Worm (Caenorhabditis elegans) whole organism, L2 larva: ENCODE data around the gene bath-5.

Experiments used
- aly-2 ChIP-seq: fragments of 150-350 bp; optimal IDR thresholded peaks from 2 replicates; lab custom pipeline; 2014; ENCODE audit warnings: missing biosample characterization, missing genetic modification characterization
- ama-1 ChIP-seq: fragments of 150-350 bp; optimal IDR thresholded peaks from 2 replicates; lab custom pipeline; 2018; ENCODE audit warnings: inconsistent platforms
- egl-27 ChIP-seq: sonication (generic microtip); optimal IDR thresholded peaks from 3 replicates; lab custom pipeline; 2017; ENCODE audit warnings: missing biosample characterization, missing genetic modification reagents, missing genetic modification characterization
- lin-39 ChIP-seq: fragments of 150-350 bp; optimal IDR thresholded peaks from 2 replicates; lab custom pipeline; 2014; ENCODE audit warnings: missing biosample characterization, missing genetic modification reagents, missing genetic modification characterization
- lsy-2 ChIP-seq, 2 experiments: fragments of 150-350 bp in 1 of 2; sonication (generic microtip) in 1 of 2; optimal IDR thresholded peaks; 2 replicates each; lab custom pipeline; 2014 to 2017; ENCODE audit warnings: missing biosample characterization in 2 of 2, missing genetic modification characterization in 2 of 2
- mbf-1 ChIP-seq: sonication (generic microtip); optimal IDR thresholded peaks from 2 replicates; lab custom pipeline; 2017; ENCODE audit warnings: missing biosample characterization, missing genetic modification characterization
- mdl-1 ChIP-seq, 2 experiments: fragments of 150-350 bp in 1 of 2; sonication (generic microtip) in 1 of 2; optimal IDR thresholded peaks; 2 replicates each; lab custom pipeline; 2017; ENCODE audit warnings: missing biosample characterization in 2 of 2, missing genetic modification characterization in 2 of 2
- nhr-77 ChIP-seq: fragments of 150-350 bp; optimal IDR thresholded peaks from 2 replicates; lab custom pipeline; 2014; ENCODE audit warnings: missing biosample characterization, missing genetic modification characterization
- snpc-4 ChIP-seq: fragments of 150-350 bp; optimal IDR thresholded peaks from 2 replicates; lab custom pipeline; 2014; ENCODE audit warnings: missing biosample characterization, missing genetic modification characterization
- ztf-11 ChIP-seq: sonication (generic microtip); optimal IDR thresholded peaks from 2 replicates; lab custom pipeline; 2017; ENCODE audit warnings: missing biosample characterization, missing genetic modification characterization

ce11 chrII:2011179-2011578 lies 20.6 kb downstream of the bath-5 start:
- TF ChIP-seq mbf-1 (tag; lab: Kevin White, UChicago) = no peak
- TF ChIP-seq lin-39 (tag; lab: Kevin White, UChicago) = no peak
- TF ChIP-seq ama-1 = no peak
- no peak for TF ChIP-seq lsy-2 (tag; optimal IDR thresholded peaks at IDR 0.05; lab: Kevin White, UChicago)
- no peak for TF ChIP-seq mdl-1 (tag; optimal IDR thresholded peaks at IDR 0.05; lab: Kevin White, UChicago)
- TF ChIP-seq aly-2 = no peak
- TF ChIP-seq egl-27 (tag; lab: Kevin White, UChicago) = no peak
- no peak for TF ChIP-seq ztf-11 (tag; lab: Kevin White, UChicago)
- no peak for TF ChIP-seq snpc-4
- no peak for TF ChIP-seq nhr-77
